Worm (Caenorhabditis elegans) whole organism, late embryonic: ENCODE data around the gene mes-2.

Experiments
- C38D4.7 ChIP-seq: fragments of 200-800 bp; sonication (Bioruptor generic); optimal IDR thresholded peaks from 2 replicates; lab custom pipeline; 2018; ENCODE audit warnings: mild to moderate bottlenecking, missing genetic modification characterization, moderate library complexity, missing compliant biosample characterization
- T23F11.4 ChIP-seq: fragments of 200-800 bp; sonication (Bioruptor generic); optimal IDR thresholded peaks from 2 replicates; lab custom pipeline; 2018; ENCODE audit warnings: mild to moderate bottlenecking, missing genetic modification characterization, missing compliant biosample characterization
- Y22D7AL.16 ChIP-seq: sonication (generic microtip); optimal IDR thresholded peaks from 2 replicates; lab custom pipeline; 2016; ENCODE audit warnings: missing genetic modification characterization, missing compliant biosample characterization
- ama-1 ChIP-seq: fragments of 150-350 bp; optimal IDR thresholded peaks from 2 replicates; lab custom pipeline; 2014
- ceh-14 ChIP-seq: sonication (generic microtip); optimal IDR thresholded peaks from 2 replicates; lab custom pipeline; 2016; ENCODE audit warnings: missing genotype, missing genetic modification characterization, missing compliant biosample characterization
- ceh-18 ChIP-seq: sonication (generic microtip); optimal IDR thresholded peaks from 2 replicates; lab custom pipeline; 2016; ENCODE audit warnings: missing genetic modification characterization, missing compliant biosample characterization
- ceh-19 ChIP-seq: fragments of 200-800 bp; sonication (Bioruptor generic); optimal IDR thresholded peaks from 2 replicates; lab custom pipeline; 2018; ENCODE audit warnings: mild to moderate bottlenecking, missing genetic modification characterization, missing compliant biosample characterization
- ceh-2 ChIP-seq: sonication (generic microtip); optimal IDR thresholded peaks from 2 replicates; lab custom pipeline; 2016; ENCODE audit warnings: missing genotype, missing genetic modification characterization, missing compliant biosample characterization
- ceh-24 ChIP-seq: sonication (generic microtip); optimal IDR thresholded peaks from 2 replicates; lab custom pipeline; 2016; ENCODE audit warnings: mild to moderate bottlenecking, missing genetic modification characterization, missing compliant biosample characterization
- ceh-30 ChIP-seq: fragments of 150-350 bp; optimal IDR thresholded peaks from 2 replicates; lab custom pipeline; 2014; ENCODE audit warnings: missing biosample characterization, missing genetic modification characterization
- ceh-34 ChIP-seq: sonication (generic microtip); optimal IDR thresholded peaks from 2 replicates; lab custom pipeline; 2016; ENCODE audit warnings: mild to moderate bottlenecking, missing genetic modification characterization, missing compliant biosample characterization
- ceh-45 ChIP-seq: fragments of 200-800 bp; sonication (Bioruptor generic); IDR thresholded peaks from 2 replicates; pipeline ENCODE4 v1.3.6; 2022; ENCODE audit warnings: missing genetic modification reagents, missing genetic modification characterization, missing compliant biosample characterization
- ceh-48 ChIP-seq: sonication (generic microtip); optimal IDR thresholded peaks from 2 replicates; lab custom pipeline; 2016; ENCODE audit warnings: missing genetic modification characterization, inconsistent platforms, missing compliant biosample characterization
- ceh-6 ChIP-seq: fragments of 200-800 bp; sonication (Bioruptor generic); optimal IDR thresholded peaks from 2 replicates; lab custom pipeline; 2018; ENCODE audit warnings: mild to moderate bottlenecking, missing genetic modification characterization, missing compliant biosample characterization
- dve-1 ChIP-seq: sonication (generic microtip); optimal IDR thresholded peaks from 2 replicates; lab custom pipeline; 2017; ENCODE audit warnings: antibody characterized with exemption, mild to moderate bottlenecking, missing genetic modification characterization, missing compliant biosample characterization
- elt-4 ChIP-seq: sonication (generic microtip); optimal IDR thresholded peaks from 2 replicates; lab custom pipeline; 2016; ENCODE audit warnings: missing genetic modification characterization, missing compliant biosample characterization
- ets-4 ChIP-seq: sonication (generic microtip); optimal IDR thresholded peaks from 2 replicates; lab custom pipeline; 2016; ENCODE audit warnings: missing genetic modification characterization, missing compliant biosample characterization
- eyg-1 ChIP-seq: sonication (generic microtip); optimal IDR thresholded peaks from 2 replicates; lab custom pipeline; 2016; ENCODE audit warnings: missing genotype, missing genetic modification characterization, missing compliant biosample characterization
- fkh-10 ChIP-seq: fragments of 150-350 bp; optimal IDR thresholded peaks from 2 replicates; lab custom pipeline; 2014; ENCODE audit warnings: missing biosample characterization, missing genetic modification reagents, missing genetic modification characterization
- gmeb-2 ChIP-seq: sonication (generic microtip); optimal IDR thresholded peaks from 2 replicates; lab custom pipeline; 2016; ENCODE audit warnings: missing genetic modification characterization, inconsistent platforms, missing compliant biosample characterization
- hlh-13 ChIP-seq: fragments of 200-800 bp; sonication (Bioruptor generic); optimal IDR thresholded peaks from 2 replicates; lab custom pipeline; 2018; ENCODE audit warnings: mild to moderate bottlenecking, missing genetic modification characterization, missing compliant biosample characterization
- hlh-15 ChIP-seq: sonication (generic microtip); optimal IDR thresholded peaks from 2 replicates; lab custom pipeline; 2016; ENCODE audit warnings: missing genetic modification characterization, missing compliant biosample characterization
- hlh-30 ChIP-seq: sonication (generic microtip); optimal IDR thresholded peaks from 2 replicates; lab custom pipeline; 2017; ENCODE audit warnings: antibody characterized with exemption, missing genetic modification characterization, missing compliant biosample characterization; ENCODE audit not compliant: insufficient read depth
- nfya-1 ChIP-seq: sonication (generic microtip); optimal IDR thresholded peaks from 2 replicates; lab custom pipeline; 2017; ENCODE audit warnings: missing genetic modification characterization, mild to moderate bottlenecking, missing compliant biosample characterization, antibody characterized with exemption, moderate library complexity
- nhr-11 ChIP-seq: fragments of 150-350 bp; optimal IDR thresholded peaks from 2 replicates; lab custom pipeline; 2014; ENCODE audit warnings: missing biosample characterization, missing genetic modification characterization
- nhr-232 ChIP-seq: sonication (generic microtip); optimal IDR thresholded peaks from 2 replicates; lab custom pipeline; 2016; ENCODE audit warnings: missing genetic modification characterization, missing compliant biosample characterization
- npax-4 ChIP-seq: sonication (generic microtip); optimal IDR thresholded peaks from 2 replicates; lab custom pipeline; 2016; ENCODE audit warnings: missing genetic modification characterization, missing compliant biosample characterization
- pag-3 ChIP-seq: sonication (generic microtip); optimal IDR thresholded peaks from 2 replicates; lab custom pipeline; 2016; ENCODE audit warnings: missing compliant biosample characterization, missing genetic modification characterization, borderline replicate concordance
- pat-9 ChIP-seq: fragments of 200-800 bp; sonication (Bioruptor generic); optimal IDR thresholded peaks from 2 replicates; lab custom pipeline; 2018; ENCODE audit warnings: mild to moderate bottlenecking, missing genetic modification characterization, moderate library complexity, missing compliant biosample characterization
- pax-1 ChIP-seq: fragments of 150-350 bp; optimal IDR thresholded peaks from 2 replicates; lab custom pipeline; 2014; ENCODE audit warnings: missing biosample characterization, missing genetic modification characterization
- pha-4 ChIP-seq: fragments of 150-350 bp; optimal IDR thresholded peaks from 2 replicates; lab custom pipeline; 2018; ENCODE audit warnings: missing biosample characterization, missing genetic modification reagents, missing genetic modification characterization
- pros-1 ChIP-seq: fragments of 150-350 bp; optimal IDR thresholded peaks from 2 replicates; lab custom pipeline; 2014; ENCODE audit warnings: missing biosample characterization, missing genetic modification reagents, missing genetic modification characterization
- ref-2 ChIP-seq: sonication (generic microtip); optimal IDR thresholded peaks from 2 replicates; lab custom pipeline; 2016; ENCODE audit warnings: missing genetic modification characterization, missing compliant biosample characterization
- rnt-1 ChIP-seq: sonication (generic microtip); optimal IDR thresholded peaks from 2 replicates; lab custom pipeline; 2016; ENCODE audit warnings: missing genetic modification characterization, missing compliant biosample characterization
- sdc-2 ChIP-seq: sonication (generic microtip); optimal IDR thresholded peaks from 2 replicates; lab custom pipeline; 2016; ENCODE audit warnings: missing genotype, missing genetic modification characterization, missing compliant biosample characterization
- tbx-7 ChIP-seq: sonication (generic microtip); optimal IDR thresholded peaks from 2 replicates; lab custom pipeline; 2016; ENCODE audit warnings: missing genotype, missing genetic modification characterization, missing compliant biosample characterization
- ttx-3 ChIP-seq: sonication (generic microtip); optimal IDR thresholded peaks from 2 replicates; lab custom pipeline; 2016; ENCODE audit warnings: missing genetic modification reagents, missing genetic modification characterization, missing compliant biosample characterization
- unc-86 ChIP-seq: sonication (generic microtip); optimal IDR thresholded peaks from 2 replicates; lab custom pipeline; 2016; ENCODE audit warnings: missing genetic modification characterization, missing compliant biosample characterization
- zip-5 ChIP-seq: sonication (generic microtip); optimal IDR thresholded peaks from 2 replicates; lab custom pipeline; 2016; ENCODE audit warnings: missing genetic modification characterization, missing compliant biosample characterization
- ztf-16 ChIP-seq: sonication (generic microtip); optimal IDR thresholded peaks from 2 replicates; lab custom pipeline; 2017; ENCODE audit warnings: missing genetic modification characterization, missing compliant biosample characterization

Gene mes-2

DNA sequence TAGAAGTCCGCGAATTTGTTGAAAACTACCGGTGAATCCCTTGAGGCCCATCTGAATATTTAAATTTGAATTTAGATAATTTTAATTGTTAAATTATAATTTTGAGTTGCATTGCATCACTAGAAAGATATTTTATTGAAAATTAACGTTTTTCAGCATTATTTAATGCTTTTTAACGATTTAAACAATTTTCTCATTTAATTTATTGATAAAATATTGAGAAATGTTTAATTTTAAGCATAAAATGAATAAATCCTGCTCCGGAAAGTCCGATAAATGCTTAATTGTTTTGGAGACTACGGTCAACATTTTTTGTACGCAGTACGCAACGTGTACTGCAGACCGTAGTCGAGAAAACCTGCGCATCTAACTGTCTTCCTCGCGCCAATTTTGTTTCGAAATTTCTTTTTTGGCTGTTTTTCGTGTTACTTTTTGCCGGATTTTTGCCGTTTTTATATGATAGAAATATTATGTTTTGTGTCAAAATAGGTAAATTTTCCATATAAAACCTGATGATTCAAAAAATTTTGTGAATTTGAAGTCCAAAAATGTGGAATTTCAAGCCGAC, 34.3 kb upstream of the mes-2 start, which contains the start of the genes Y54G11A.17, lin-7 and elof-1 (continued):
- TF ChIP-seq nhr-232 (no peak), pat-9 (tag; lab: Kevin White, UChicago) (no peak), hlh-15 (tag; lab: Kevin White, UChicago) (no peak), npax-4 (tag; lab: Kevin White, UChicago) (no peak), ceh-6 (GFP tag; lab: Kevin White, UChicago) (no peak), ceh-24 (tag; lab: Kevin White, UChicago) (no peak), rnt-1 (tag; lab: Kevin White, UChicago) (no peak), pros-1 (tag; lab: Kevin White, UChicago) (no peak), T23F11.4 (GFP tag; lab: Kevin White, UChicago) (no peak), sdc-2 (tag; lab: Kevin White, UChicago) (no peak), ets-4 (tag; lab: Kevin White, UChicago) (peak; percentile 19), dve-1 (tag; lab: Kevin White, UChicago) (peak; percentile 11), tbx-7 (tag; lab: Kevin White, UChicago) (no peak), ceh-30 (tag; lab: Kevin White, UChicago) (no peak), Y22D7AL.16 (tag; lab: Kevin White, UChicago) (peak; percentile 32), gmeb-2 (tag; lab: Kevin White, UChicago) (no peak), pax-1 (tag; lab: Kevin White, UChicago) (peak; percentile 31), ref-2 (tag; lab: Kevin White, UChicago) (no peak), hlh-30 (tag; lab: Kevin White, UChicago) (peak; percentile 31), ceh-2 (tag; lab: Kevin White, UChicago) (peak; percentile 31), fkh-10 (GFP tag; lab: Kevin White, UChicago) (no peak), ceh-19 (GFP tag; lab: Kevin White, UChicago) (peak; percentile 18), nfya-1 (peak; percentile 92), ceh-34 (no peak), pag-3 (tag; lab: Kevin White, UChicago) (no peak), ttx-3 (peak; percentile 8), ceh-18 (peak; percentile 47), pha-4 (tag; lab: Kevin White, UChicago) (no peak), ceh-48 (tag; lab: Kevin White, UChicago) (peak; percentile 60), C38D4.7 (no peak), elt-4 (tag; lab: Kevin White, UChicago) (no peak), nhr-11 (tag; lab: Kevin White, UChicago) (no peak), ceh-45 (GFP tag; lab: Robert Waterston, UW) (no peak)

DNA sequence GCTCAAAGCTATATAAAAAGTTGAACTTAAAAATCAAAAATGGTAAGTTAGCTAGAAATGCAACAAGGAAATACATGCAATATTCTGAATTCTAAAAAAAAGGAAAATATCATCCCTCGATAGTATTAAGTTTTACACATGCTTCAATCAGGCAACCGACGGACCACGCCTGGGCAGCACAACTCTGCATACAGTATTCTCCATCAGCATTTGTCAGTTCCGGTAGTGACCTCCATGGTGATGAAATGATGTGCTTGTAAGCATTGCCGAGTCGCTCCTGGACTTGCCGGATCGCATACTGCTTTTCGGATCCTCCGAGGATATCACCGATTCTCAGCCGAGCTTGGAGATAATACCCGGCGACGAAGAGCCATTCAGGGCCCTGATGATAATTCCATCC, 33.0 kb upstream of the mes-2 start:
- TF ChIP-seq nfya-1 (no peak), ztf-16 (tag; lab: Kevin White, UChicago) (no peak), tbx-7 (tag; lab: Kevin White, UChicago) (no peak), ets-4 (tag; lab: Kevin White, UChicago) (no peak), T23F11.4 (GFP tag; lab: Kevin White, UChicago) (no peak), ceh-48 (tag; lab: Kevin White, UChicago) (no peak), ama-1 (lab: Kevin White, UChicago) (no peak), rnt-1 (tag; lab: Kevin White, UChicago) (no peak), zip-5 (tag; lab: Kevin White, UChicago) (no peak), ceh-24 (tag; lab: Kevin White, UChicago) (no peak), hlh-15 (tag; lab: Kevin White, UChicago) (no peak), unc-86 (no peak), ceh-14 (no peak), eyg-1 (tag; lab: Kevin White, UChicago) (no peak), sdc-2 (tag; lab: Kevin White, UChicago) (no peak), hlh-13 (no peak)
